Worm (Caenorhabditis elegans) whole organism, dauer: ENCODE data around the gene Y77E11A.8.

Source experiments
- unc-62 ChIP-seq: sonication (generic microtip); optimal IDR thresholded peaks from 2 replicates; lab custom pipeline; 2017; ENCODE audit warnings: missing biosample characterization, missing genetic modification reagents, missing genetic modification characterization

Y77E11A.8 gene

DNA sequence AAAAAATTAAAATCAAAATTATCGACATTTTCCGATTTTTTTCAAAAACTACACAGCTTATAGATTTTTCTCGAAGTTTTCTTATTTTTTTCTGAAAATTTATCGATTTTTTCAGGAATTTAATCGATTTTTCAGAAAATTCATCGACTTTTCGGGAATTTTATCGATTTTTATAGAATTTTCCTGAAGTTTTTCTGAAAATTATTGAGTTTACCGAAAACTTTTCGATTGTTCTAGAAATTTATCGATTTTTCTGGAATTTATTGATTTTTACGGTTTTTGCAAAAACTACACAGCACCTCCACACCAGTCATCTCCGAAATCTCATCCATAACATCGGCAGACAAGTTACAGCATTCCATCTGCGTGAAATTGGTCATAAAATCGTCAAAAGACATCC, 12.8 kb upstream of the Y77E11A.8 start:
- TF ChIP-seq unc-62 (GFP tag; lab: Kevin White, UChicago): no peak

- no peak for TF ChIP-seq unc-62 (GFP tag; lab: Kevin White, UChicago)
Measured at ce11 chrIV:1435159-1435558, 10.3 kb upstream of the Y77E11A.8 start.

DNA sequence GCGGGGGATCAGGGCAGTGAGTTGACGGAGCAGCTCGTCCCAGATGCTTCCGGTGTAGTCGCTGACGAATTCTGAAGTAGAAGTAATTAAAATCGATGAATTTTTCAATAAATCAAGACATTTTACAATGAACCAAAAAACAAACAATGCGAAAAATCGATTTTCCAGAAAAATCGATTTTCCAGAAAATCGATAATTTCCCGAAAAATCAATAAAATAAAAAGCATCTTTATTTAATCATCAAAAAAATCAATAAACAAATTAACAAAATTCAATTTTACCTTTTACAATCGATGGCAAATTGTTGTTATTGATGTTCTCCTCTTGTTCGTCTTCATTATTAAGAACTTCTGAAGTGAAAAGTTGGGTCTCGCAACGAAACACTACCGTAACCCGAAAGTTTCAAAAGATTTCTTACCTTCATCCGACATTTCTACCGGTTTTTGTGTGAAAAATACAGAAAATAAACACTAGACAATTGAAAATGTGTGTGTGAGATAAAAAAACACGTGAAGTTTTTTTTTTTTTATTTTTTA, 9.8 kb upstream of the Y77E11A.8 start, which contains the start of gene clp-6:
Gene clp-6, minus strand, starts transcription at position 486 of the 536 bp plus-strand sequence.
- TF ChIP-seq unc-62 (GFP tag; lab: Kevin White, UChicago): no peak

DNA sequence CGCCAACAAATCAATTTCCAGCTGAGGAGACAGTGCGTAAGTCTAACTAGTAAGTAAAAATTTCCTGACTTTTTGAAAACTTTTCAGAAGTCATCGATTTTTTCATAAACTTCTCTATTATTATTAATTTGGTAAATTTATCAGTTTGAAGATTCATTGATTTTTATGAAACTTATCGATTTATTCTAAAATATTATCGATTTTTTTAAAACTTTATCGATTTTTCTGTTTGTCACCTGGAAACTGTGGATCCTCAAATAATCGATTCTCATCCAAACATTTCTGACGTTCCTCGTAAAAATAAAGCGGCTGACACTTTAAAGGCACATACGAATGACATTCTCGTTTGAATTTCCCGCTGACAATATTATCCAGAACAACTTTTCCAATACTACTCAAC, 9.1 kb upstream of the Y77E11A.8 start:
- no peak for TF ChIP-seq unc-62 (GFP tag; lab: Kevin White, UChicago)

- TF ChIP-seq unc-62 (GFP tag; lab: Kevin White, UChicago): no peak
Measured at ce11 chrIV:1430261-1430660, 5.4 kb upstream of the Y77E11A.8 start, which contains the start of gene Y77E11A.23. Gene Y77E11A.23 (minus strand): TSS chrIV:1430367.

- no peak for TF ChIP-seq unc-62 (GFP tag; lab: Kevin White, UChicago)
Measured at ce11 chrIV:1427283-1427682, 2.4 kb upstream of the Y77E11A.8 start, which contains the start of gene clec-171. Gene clec-171 (minus strand): TSS chrIV:1427383.

DNA sequence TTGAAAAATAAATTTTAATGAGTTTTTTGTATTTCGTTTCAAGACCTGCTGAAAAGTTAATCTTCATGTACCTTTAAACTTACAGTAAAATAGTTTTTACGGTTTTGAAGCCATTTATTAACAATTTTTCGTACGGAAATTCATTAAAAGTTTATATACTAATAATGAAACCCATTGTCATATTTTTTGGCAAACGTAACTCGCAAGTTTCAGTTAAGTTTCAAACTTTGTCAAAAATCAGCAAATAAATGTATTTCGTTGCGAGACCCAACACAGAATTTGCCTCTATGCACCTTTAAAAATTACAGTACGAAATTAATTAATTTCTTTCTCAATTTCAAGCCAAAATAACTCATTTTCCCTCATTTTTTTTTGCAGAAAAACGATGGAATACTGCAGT, 4.3 kb downstream of the Y77E11A.8 start, which contains the start of gene jtr-1:
Gene jtr-1, plus strand, starts transcription at position 327 of the 400 bp plus-strand sequence.
- no peak for TF ChIP-seq unc-62 (GFP tag; lab: Kevin White, UChicago)

ce11 chrIV:1419795-1420509, 4.9 kb downstream of the Y77E11A.8 start, which contains the start of gene Y77E11A.7:
Gene Y77E11A.7 (minus strand): TSS chrIV:1419849.
- TF ChIP-seq unc-62 (GFP tag; lab: Kevin White, UChicago): no peak

- TF ChIP-seq unc-62 (GFP tag; lab: Kevin White, UChicago): no peak
Measured at ce11 chrIV:1409941-1410340, 14.9 kb downstream of the Y77E11A.8 start, which contains the start of gene rpc-11. Gene rpc-11 (minus strand): TSS chrIV:1410041.

ce11 chrIV:1408718-1409117, 16.1 kb downstream of the Y77E11A.8 start:
- no peak for TF ChIP-seq unc-62 (GFP tag; lab: Kevin White, UChicago)

DNA sequence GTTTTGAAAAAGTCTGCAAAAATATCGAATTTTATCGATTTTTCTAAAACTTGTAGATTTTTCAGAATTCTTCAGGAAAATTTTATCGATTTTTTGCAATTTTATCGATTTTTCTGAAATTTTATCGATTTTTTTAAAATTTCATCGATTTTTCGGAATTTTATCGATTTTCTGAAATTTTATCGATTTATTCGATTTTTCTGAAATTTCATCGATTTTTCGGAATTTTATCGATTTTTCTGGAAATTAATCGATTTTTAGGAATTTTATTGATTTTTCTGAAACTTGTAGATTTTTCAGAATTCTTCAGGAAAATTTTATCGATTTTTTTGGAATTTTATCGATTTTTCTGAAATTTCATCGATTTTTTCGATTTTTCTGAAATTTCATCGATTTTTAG, 16.7 kb downstream of the Y77E11A.8 start:
- TF ChIP-seq unc-62 (GFP tag; lab: Kevin White, UChicago): no peak

- TF ChIP-seq unc-62 (GFP tag; lab: Kevin White, UChicago): no peak
Measured at ce11 chrIV:1407507-1407906, 17.4 kb downstream of the Y77E11A.8 start.

DNA sequence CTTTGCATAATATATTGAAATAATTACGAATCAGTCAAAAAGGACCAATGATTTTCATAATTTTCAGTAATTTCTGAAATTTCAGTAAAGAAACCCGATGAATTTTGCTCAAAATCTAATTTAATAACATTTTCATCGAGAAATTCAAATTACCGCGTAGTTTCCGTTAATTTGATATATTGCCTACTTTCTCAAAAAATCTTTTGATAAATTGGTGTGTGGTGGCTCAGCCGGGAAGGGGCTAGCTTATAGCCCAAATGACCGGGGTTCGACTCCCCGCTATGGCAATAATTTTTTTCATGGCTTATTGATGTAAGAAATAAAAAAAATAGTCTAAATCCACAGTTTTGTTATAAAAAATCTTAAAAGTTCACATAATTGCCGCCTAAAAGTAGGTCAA, 17.8 kb downstream of the Y77E11A.8 start:
- no peak for TF ChIP-seq unc-62 (GFP tag; lab: Kevin White, UChicago)

ce11 chrIV:1406267-1406666, 18.6 kb downstream of the Y77E11A.8 start, which contains the start of gene spp-31:
Gene spp-31 (plus strand): TSS chrIV:1406567.
- TF ChIP-seq unc-62 (GFP tag; lab: Kevin White, UChicago): no peak

DNA sequence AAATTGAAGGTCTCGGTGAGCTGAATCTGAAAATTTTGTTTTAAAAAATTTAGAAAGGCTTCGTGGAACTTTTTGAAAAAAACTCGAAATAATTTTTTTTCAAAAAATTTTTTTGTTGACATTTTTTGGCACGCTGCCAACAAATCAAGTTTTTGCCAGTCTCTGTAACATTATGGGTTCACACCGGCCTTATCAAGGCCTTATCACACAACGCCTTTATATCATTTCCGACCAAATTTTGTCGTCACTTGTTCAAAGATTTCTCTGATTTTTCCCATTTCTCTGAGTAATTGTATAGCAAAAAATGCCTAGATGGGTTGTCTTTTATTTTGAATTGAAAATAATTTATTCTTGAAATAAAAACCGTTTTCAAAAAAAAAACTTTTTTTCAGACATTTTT, 19.1 kb downstream of the Y77E11A.8 start:
- no peak for TF ChIP-seq unc-62 (GFP tag; lab: Kevin White, UChicago)

DNA sequence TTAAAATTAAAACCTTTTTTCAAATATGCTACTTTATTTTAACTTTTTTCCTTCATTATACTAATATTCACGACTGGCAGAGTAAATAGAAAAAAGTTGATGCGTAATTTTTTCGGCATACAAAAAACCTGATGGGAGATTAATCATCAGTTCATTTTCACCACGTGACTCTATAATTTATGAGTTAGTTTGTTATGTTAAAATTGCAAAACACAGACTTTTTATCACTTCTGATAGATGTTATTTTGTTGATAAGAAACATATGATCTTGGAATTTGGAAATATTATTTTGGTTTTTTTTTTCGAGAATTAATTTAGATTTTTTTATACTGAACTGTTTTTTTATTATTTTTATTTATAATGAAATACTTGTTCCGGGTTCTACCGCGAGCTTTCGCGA, 20.9 kb downstream of the Y77E11A.8 start:
- no peak for TF ChIP-seq unc-62 (GFP tag; lab: Kevin White, UChicago)

ce11 chrIV:1400016-1400415, 24.8 kb downstream of the Y77E11A.8 start:
- TF ChIP-seq unc-62 (GFP tag; lab: Kevin White, UChicago): no peak
